Worm (Caenorhabditis elegans) whole organism, L4 larva: ENCODE measurements around the gene nhr-246.

Source experiments
- D1046.2 ChIP-seq: fragments of 200-800 bp; sonication (Bioruptor generic); IDR thresholded peaks from 2 replicates; pipeline ENCODE4 v1.3.6; 2022; ENCODE audit warnings: missing genetic modification characterization, missing compliant biosample characterization
- F26F4.8 ChIP-seq: fragments of 200-800 bp; sonication (Bioruptor generic); conservative IDR thresholded peaks from 2 replicates; pipeline ENCODE4 v1.3.6; 2022; ENCODE audit warnings: missing genetic modification characterization, missing compliant biosample characterization
- F37D6.2 ChIP-seq: sonication (generic microtip); optimal IDR thresholded peaks from 2 replicates; lab custom pipeline; 2016; ENCODE audit warnings: mild to moderate bottlenecking, missing genetic modification characterization, missing compliant biosample characterization
- R02D3.7 ChIP-seq: fragments of 150-350 bp; sonication (generic microtip); optimal IDR thresholded peaks from 3 replicates; lab custom pipeline; 2014; ENCODE audit warnings: missing biosample characterization, missing genetic modification characterization
- T20F7.1 ChIP-seq: fragments of 200-800 bp; sonication (Bioruptor generic); optimal IDR thresholded peaks from 2 replicates; lab custom pipeline; 2018; ENCODE audit warnings: mild to moderate bottlenecking, missing genetic modification characterization, missing compliant biosample characterization
- ZK546.5 ChIP-seq, 2 experiments: sonication (generic microtip); optimal IDR thresholded peaks; 2 replicates each; lab custom pipeline; 2017; ENCODE audit warnings: missing biosample characterization in 2 of 2, missing genetic modification characterization in 2 of 2
- aha-1 ChIP-seq: fragments of 150-350 bp; peaks from one replicate; lab custom pipeline; 2014; ENCODE audit warnings: missing biosample characterization, missing genetic modification characterization
- ama-1 ChIP-seq: fragments of 150-350 bp; optimal IDR thresholded peaks from 2 replicates; lab custom pipeline; 2014; ENCODE audit warnings: inconsistent platforms, mixed read lengths
- attf-4 ChIP-seq: sonication (generic microtip); optimal IDR thresholded peaks from 3 replicates; lab custom pipeline; 2017; ENCODE audit warnings: missing biosample characterization, missing genetic modification characterization
- ceh-20 ChIP-seq: fragments of 200-800 bp; sonication (Bioruptor generic); IDR thresholded peaks from 2 replicates; pipeline ENCODE4 v1.3.6; 2022; ENCODE audit warnings: missing genetic modification reagents, missing genetic modification characterization, missing compliant biosample characterization
- cey-2 ChIP-seq: sonication (generic microtip); optimal IDR thresholded peaks from 3 replicates; lab custom pipeline; 2017; ENCODE audit warnings: missing genetic modification characterization, mild to moderate bottlenecking, missing compliant biosample characterization, antibody characterized with exemption, borderline replicate concordance; ENCODE audit not compliant: insufficient read depth
- ctbp-1 ChIP-seq: fragments of 200-800 bp; sonication (Bioruptor generic); IDR thresholded peaks from 2 replicates; pipeline ENCODE4 v1.3.6; 2022; ENCODE audit warnings: missing genetic modification reagents, missing genetic modification characterization, missing compliant biosample characterization
- daf-8 ChIP-seq: fragments of 200-800 bp; sonication (Bioruptor generic); IDR thresholded peaks from 2 replicates; pipeline ENCODE4 v1.3.6; 2022; ENCODE audit warnings: missing genetic modification characterization, missing compliant biosample characterization
- dmd-6 ChIP-seq: fragments of 200-800 bp; sonication (Bioruptor generic); IDR thresholded peaks from 2 replicates; pipeline ENCODE4 v1.3.6; 2022; ENCODE audit warnings: missing genetic modification reagents, missing genetic modification characterization, missing compliant biosample characterization
- dmd-9 ChIP-seq: fragments of 200-800 bp; sonication (Bioruptor generic); IDR thresholded peaks from 2 replicates; pipeline ENCODE4 v1.3.6; 2022; ENCODE audit warnings: missing genetic modification reagents, missing genetic modification characterization, missing compliant biosample characterization
- dpl-1 ChIP-seq: fragments of 150-350 bp; optimal IDR thresholded peaks from 2 replicates; lab custom pipeline; 2014; ENCODE audit warnings: missing biosample characterization, missing genetic modification reagents, missing genetic modification characterization
- dve-1 ChIP-seq: sonication (generic microtip); optimal IDR thresholded peaks from 2 replicates; lab custom pipeline; 2017; ENCODE audit warnings: antibody characterized with exemption, mild to moderate bottlenecking, missing genetic modification characterization, missing compliant biosample characterization; ENCODE audit not compliant: insufficient read depth
- egl-27 ChIP-seq: sonication (generic microtip); optimal IDR thresholded peaks from 3 replicates; lab custom pipeline; 2017; ENCODE audit warnings: missing biosample characterization, missing genetic modification reagents, missing genetic modification characterization
- fos-1 ChIP-seq: fragments of 150-350 bp; optimal IDR thresholded peaks from 2 replicates; lab custom pipeline; 2014; ENCODE audit warnings: missing biosample characterization, missing genetic modification characterization
- lim-7 ChIP-seq: fragments of 200-800 bp; sonication (Bioruptor generic); IDR thresholded peaks from 2 replicates; pipeline ENCODE4 v1.3.6; 2022; ENCODE audit warnings: missing genetic modification characterization, missing compliant biosample characterization
- lin-1 ChIP-seq: fragments of 200-800 bp; sonication (Bioruptor generic); IDR thresholded peaks from 2 replicates; pipeline ENCODE4 v1.3.6; 2022; ENCODE audit warnings: missing genetic modification reagents, missing genetic modification characterization, missing compliant biosample characterization
- lin-38 ChIP-seq: fragments of 200-800 bp; sonication (Bioruptor generic); IDR thresholded peaks from 2 replicates; pipeline ENCODE4 v1.3.6; 2022; ENCODE audit warnings: missing genetic modification reagents, missing genetic modification characterization, missing compliant biosample characterization
- lsy-2 ChIP-seq, 2 experiments: fragments of 150-350 bp in 1 of 2; sonication (generic microtip) in 1 of 2; optimal IDR thresholded peaks; 2 replicates each; lab custom pipeline; 2014 to 2017; ENCODE audit warnings: missing biosample characterization in 2 of 2, missing genetic modification characterization in 2 of 2
- madf-5 ChIP-seq, 2 experiments: fragments of 200-800 bp; sonication (Bioruptor generic); IDR thresholded peaks; 2 replicates each; pipeline ENCODE4 v1.3.6; 2022; ENCODE audit warnings: missing compliant biosample characterization in 2 of 2, missing genetic modification characterization in 2 of 2
- madf-9 ChIP-seq: fragments of 200-800 bp; sonication (Bioruptor generic); conservative IDR thresholded peaks from 2 replicates; pipeline ENCODE4 v1.3.6; 2022; ENCODE audit warnings: missing genetic modification reagents, missing genetic modification characterization, missing compliant biosample characterization
- mdl-1 ChIP-seq, 2 experiments: fragments of 150-350 bp in 1 of 2; sonication (generic microtip) in 1 of 2; optimal IDR thresholded peaks; 2 replicates each; lab custom pipeline; 2014 to 2017; ENCODE audit warnings: missing biosample characterization in 2 of 2, missing genetic modification characterization in 2 of 2
- mdt-29 ChIP-seq: fragments of 200-800 bp; sonication (Bioruptor generic); IDR thresholded peaks from 2 replicates; pipeline ENCODE4 v1.3.6; 2022; ENCODE audit warnings: missing genetic modification reagents, missing genetic modification characterization, missing compliant biosample characterization
- mxl-3 ChIP-seq: fragments of 200-800 bp; sonication (Bioruptor generic); optimal IDR thresholded peaks from 2 replicates; lab custom pipeline; 2018; ENCODE audit warnings: mild to moderate bottlenecking, missing genetic modification characterization, missing compliant biosample characterization
- nhr-10 ChIP-seq: fragments of 150-350 bp; optimal IDR thresholded peaks from 2 replicates; lab custom pipeline; 2014; ENCODE audit warnings: missing biosample characterization, missing genetic modification characterization
- nhr-237 ChIP-seq: sonication (generic microtip); optimal IDR thresholded peaks from 2 replicates; lab custom pipeline; 2017; ENCODE audit warnings: missing biosample characterization, missing genetic modification characterization
- nhr-25 ChIP-seq: sonication (generic microtip); optimal IDR thresholded peaks from 2 replicates; lab custom pipeline; 2017; ENCODE audit warnings: missing genetic modification characterization, mild to moderate bottlenecking, missing compliant biosample characterization, antibody characterized with exemption, moderate library complexity, borderline replicate concordance; ENCODE audit not compliant: insufficient read depth
- nhr-41 ChIP-seq: fragments of 200-800 bp; sonication (Bioruptor generic); IDR thresholded peaks from 2 replicates; pipeline ENCODE4 v1.3.6; 2022; ENCODE audit warnings: missing genetic modification reagents, missing genetic modification characterization, missing compliant biosample characterization
- nhr-42 ChIP-seq: fragments of 200-800 bp; sonication (Bioruptor generic); IDR thresholded peaks from 2 replicates; pipeline ENCODE4 v1.3.6; 2022; ENCODE audit warnings: missing genetic modification characterization, missing compliant biosample characterization
- nhr-77 ChIP-seq: fragments of 150-350 bp; optimal IDR thresholded peaks from 2 replicates; lab custom pipeline; 2014; ENCODE audit warnings: missing biosample characterization, missing genetic modification characterization
- sdz-12 ChIP-seq: fragments of 200-800 bp; sonication (Bioruptor generic); optimal IDR thresholded peaks from 2 replicates; lab custom pipeline; 2018; ENCODE audit warnings: mild to moderate bottlenecking, missing genetic modification characterization, missing compliant biosample characterization
- skn-1 ChIP-seq: fragments of 150-350 bp; optimal IDR thresholded peaks from 2 replicates; lab custom pipeline; 2014; ENCODE audit warnings: missing biosample characterization, missing genetic modification characterization
- unc-130 ChIP-seq: sonication (generic microtip); optimal IDR thresholded peaks from 2 replicates; lab custom pipeline; 2016; ENCODE audit warnings: missing genetic modification reagents, missing genetic modification characterization, missing compliant biosample characterization
- unc-62 ChIP-seq, 3 experiments: fragments of 150-350 bp in 1 of 3; sonication (generic microtip); optimal IDR thresholded peaks in 2 of 3; peaks in 1 of 3; 1 replicate in 1 of 3; 2 replicates in 2 of 3; lab custom pipeline; 2014 to 2017; ENCODE audit warnings: missing biosample characterization in 3 of 3, missing genetic modification characterization in 3 of 3, missing genetic modification reagents in 3 of 3, missing genotype in 1 of 3
- zfp-2 ChIP-seq: sonication (generic microtip); optimal IDR thresholded peaks from 2 replicates; lab custom pipeline; 2016; ENCODE audit warnings: mild to moderate bottlenecking, missing genetic modification characterization, missing compliant biosample characterization

nhr-246 gene

DNA sequence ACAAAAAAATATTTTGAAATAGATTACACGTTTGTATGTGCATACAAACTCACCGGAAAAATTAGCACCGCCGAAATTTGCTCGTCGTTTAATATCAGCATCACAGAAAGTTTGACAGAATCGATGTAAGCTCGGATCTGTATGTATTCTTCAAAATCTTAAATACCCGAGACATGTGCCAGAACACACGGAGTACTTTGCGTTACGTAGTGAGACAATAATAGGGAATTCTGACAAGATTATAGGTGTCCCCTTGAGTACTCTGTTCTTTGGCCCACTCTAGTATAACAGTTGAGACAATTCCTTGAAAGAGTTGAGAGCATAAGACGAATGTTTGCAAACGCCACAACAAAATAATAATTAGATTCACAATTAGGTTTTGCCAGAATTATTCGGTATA lies 12.7 kb upstream of the nhr-246 start, which contains the start of gene srx-48:
srx-48 (minus strand) TSS at position 101 of the 400 bp plus-strand sequence.
- TF ChIP-seq egl-27, result no peak
- TF ChIP-seq lim-7 (GFP tag; lab: Robert Waterston, UW), result no peak
- no peak for TF ChIP-seq ZK546.5 (tag; optimal IDR thresholded peaks at IDR 0.05; lab: Kevin White, UChicago)
- TF ChIP-seq nhr-77 (tag; lab: Kevin White, UChicago), result no peak
- no peak for TF ChIP-seq dpl-1 (GFP tag; lab: Kevin White, UChicago)
- TF ChIP-seq cey-2 (tag; lab: Kevin White, UChicago), result no peak
- TF ChIP-seq F37D6.2 (tag; lab: Kevin White, UChicago), result no peak
- TF ChIP-seq dmd-6 (GFP tag; lab: Robert Waterston, UW), result no peak
- no peak for TF ChIP-seq lin-38

DNA sequence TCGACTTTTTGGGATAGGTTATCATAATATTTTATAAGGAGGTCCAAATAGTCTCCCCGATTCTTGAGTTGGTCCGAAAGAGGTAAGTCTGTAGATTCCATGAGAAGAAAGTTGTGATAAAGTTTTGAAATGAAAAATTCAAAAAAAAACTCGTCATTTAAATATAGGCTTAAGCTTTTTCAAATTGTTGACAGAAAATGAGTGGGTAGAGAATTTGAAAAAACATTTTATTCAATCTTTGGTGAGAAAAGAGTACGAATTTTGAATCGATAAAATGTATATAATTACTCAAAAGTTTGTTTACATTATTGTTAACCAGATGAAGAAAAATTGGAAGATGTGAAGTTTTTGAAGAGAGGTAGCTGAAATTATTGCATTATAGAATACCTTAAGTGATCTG lies 10.8 kb upstream of the nhr-246 start, which contains the start of gene T26H8.5:
T26H8.5 (minus strand) TSS at position 101 of the 400 bp plus-strand sequence.
- no peak for TF ChIP-seq zfp-2 (tag; lab: Kevin White, UChicago)
- TF ChIP-seq unc-62 (GFP tag; optimal IDR thresholded peaks at IDR 0.05 in 1 of 2; lab: Kevin White, UChicago), result no peak
- TF ChIP-seq unc-62 (tag; optimal IDR thresholded peaks at IDR 0.05; lab: Kevin White, UChicago), result no peak
- TF ChIP-seq ama-1, result no peak
- no peak for TF ChIP-seq nhr-25
- TF ChIP-seq nhr-237, result no peak
- TF ChIP-seq unc-130 (GFP tag; lab: Kevin White, UChicago), result no peak
- no peak for TF ChIP-seq mdl-1 (tag; optimal IDR thresholded peaks at IDR 0.05; lab: Kevin White, UChicago)
- no peak for TF ChIP-seq nhr-10
- no peak for TF ChIP-seq ceh-20 (GFP tag; lab: Robert Waterston, UW)
- no peak for TF ChIP-seq T20F7.1 (GFP tag; lab: Kevin White, UChicago)
- no peak for TF ChIP-seq mdt-29 (GFP tag; lab: Robert Waterston, UW)
- no peak for TF ChIP-seq nhr-77 (tag; lab: Kevin White, UChicago)
- TF ChIP-seq egl-27, result no peak
- TF ChIP-seq skn-1 (tag; lab: Kevin White, UChicago), result no peak
- TF ChIP-seq dmd-9 (GFP tag; lab: Robert Waterston, UW), result no peak

DNA sequence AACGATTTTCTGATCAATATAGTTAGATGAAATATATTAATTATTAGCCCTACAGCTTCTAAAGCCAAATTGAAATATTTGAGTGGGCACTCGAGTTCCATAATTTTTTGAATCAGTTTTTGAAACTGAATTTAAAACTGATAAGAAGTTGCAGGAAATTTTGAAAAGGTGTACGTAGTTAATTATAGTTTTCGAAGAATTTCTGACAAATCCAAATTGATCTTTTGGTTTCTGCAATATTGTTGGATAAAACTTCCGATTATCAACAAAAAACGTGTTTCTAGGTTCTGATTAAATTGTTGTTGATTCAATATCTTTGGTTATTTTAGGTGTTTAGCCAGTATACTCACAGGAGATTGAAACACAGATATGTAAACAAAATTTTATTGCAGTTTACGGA lies 9.5 kb upstream of the nhr-246 start, which contains the start of gene T26H8.4:
T26H8.4 (minus strand) TSS at position 101 of the 400 bp plus-strand sequence.
- no peak for TF ChIP-seq nhr-42 (GFP tag; lab: Robert Waterston, UW)
- no peak for TF ChIP-seq egl-27
- no peak for TF ChIP-seq mdl-1 (tag; optimal IDR thresholded peaks at IDR 0.05; lab: Kevin White, UChicago)
- no peak for TF ChIP-seq ctbp-1
- TF ChIP-seq nhr-77 (tag; lab: Kevin White, UChicago), result no peak
- no peak for TF ChIP-seq attf-4
- no peak for TF ChIP-seq unc-130 (GFP tag; lab: Kevin White, UChicago)
- no peak for TF ChIP-seq dve-1 (tag; lab: Kevin White, UChicago)
- no peak for TF ChIP-seq lsy-2 (tag; optimal IDR thresholded peaks at IDR 0.05; lab: Kevin White, UChicago)
- TF ChIP-seq daf-8 (GFP tag; lab: Robert Waterston, UW), result no peak
- no peak for TF ChIP-seq aha-1
- TF ChIP-seq, all 104 proteins: peak for 0

DNA sequence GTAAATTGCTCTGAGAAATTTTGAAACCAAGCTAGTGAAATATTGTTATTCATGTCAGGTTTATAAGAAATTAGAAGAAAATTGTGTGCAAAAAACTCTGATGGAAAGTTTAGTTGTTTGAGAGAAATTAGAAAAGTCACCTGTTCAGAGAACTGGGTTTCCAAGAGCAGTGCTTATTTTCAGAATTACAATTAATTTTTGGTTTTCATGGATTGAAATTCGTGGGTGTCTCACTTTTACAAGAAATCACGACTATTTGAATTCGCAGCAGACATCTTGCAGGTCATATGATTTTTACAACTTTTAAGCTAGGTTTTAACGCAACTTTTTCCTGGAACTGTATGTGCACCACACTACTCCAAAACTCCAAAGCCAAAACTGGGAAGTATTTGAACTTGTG lies 7.3 kb upstream of the nhr-246 start, which contains the start of gene srz-10:
srz-10 (minus strand) TSS at position 88 of the 400 bp plus-strand sequence.
- TF ChIP-seq unc-130 (GFP tag; lab: Kevin White, UChicago) (no peak), nhr-41 (GFP tag; lab: Robert Waterston, UW) (no peak), F26F4.8 (GFP tag; lab: Robert Waterston, UW) (no peak), madf-5 (GFP tag; IDR thresholded peaks at IDR 0.05; lab: Robert Waterston, UW) (no peak), lsy-2 (tag; optimal IDR thresholded peaks at IDR 0.05; lab: Kevin White, UChicago) (no peak), D1046.2 (no peak), F37D6.2 (tag; lab: Kevin White, UChicago) (no peak), lin-1 (GFP tag; lab: Robert Waterston, UW) (no peak), R02D3.7 (tag; lab: Kevin White, UChicago) (no peak), madf-9 (GFP tag; lab: Robert Waterston, UW) (no peak), nhr-25 (no peak), sdz-12 (no peak), fos-1 (no peak), dve-1 (tag; lab: Kevin White, UChicago) (no peak), mdl-1 (tag; optimal IDR thresholded peaks at IDR 0.05; lab: Kevin White, UChicago) (no peak), mxl-3 (GFP tag; lab: Kevin White, UChicago) (no peak)
